Worm (Caenorhabditis elegans) whole organism, midembryonic: ENCODE measurements around the gene W08F4.10.

Source experiments
- T22C8.4 ChIP-seq: fragments of 200-800 bp; sonication (Bioruptor generic); IDR thresholded peaks from 2 replicates; pipeline ENCODE4 v1.3.6; 2022; ENCODE audit warnings: missing genetic modification characterization, missing compliant biosample characterization
- flt-1 ChIP-seq: fragments of 200-800 bp; sonication (Bioruptor generic); IDR thresholded peaks from 2 replicates; pipeline ENCODE4 v1.3.6; 2022; ENCODE audit warnings: missing genetic modification characterization, missing compliant biosample characterization
- med-1 ChIP-seq: sonication (generic microtip); optimal IDR thresholded peaks from 2 replicates; lab custom pipeline; 2017; ENCODE audit warnings: missing genetic modification characterization, mild to moderate bottlenecking, missing compliant biosample characterization, antibody characterized with exemption, missing genetic modification reagents; ENCODE audit not compliant: insufficient read depth
- ref-1 ChIP-seq: fragments of 200-800 bp; sonication (Bioruptor generic); conservative IDR thresholded peaks from 2 replicates; pipeline ENCODE4 v1.3.6; 2022; ENCODE audit warnings: missing genetic modification reagents, missing genetic modification characterization, missing compliant biosample characterization
- ztf-23 ChIP-seq: fragments of 200-800 bp; sonication (Bioruptor generic); IDR thresholded peaks from 2 replicates; pipeline ENCODE4 v1.3.6; 2022; ENCODE audit warnings: missing genetic modification reagents, missing genetic modification characterization, missing compliant biosample characterization
- ztf-29 ChIP-seq: fragments of 200-800 bp; sonication (Bioruptor generic); IDR thresholded peaks from 2 replicates; pipeline ENCODE4 v1.3.6; 2022; ENCODE audit warnings: missing genetic modification reagents, missing genetic modification characterization, missing compliant biosample characterization

DNA sequence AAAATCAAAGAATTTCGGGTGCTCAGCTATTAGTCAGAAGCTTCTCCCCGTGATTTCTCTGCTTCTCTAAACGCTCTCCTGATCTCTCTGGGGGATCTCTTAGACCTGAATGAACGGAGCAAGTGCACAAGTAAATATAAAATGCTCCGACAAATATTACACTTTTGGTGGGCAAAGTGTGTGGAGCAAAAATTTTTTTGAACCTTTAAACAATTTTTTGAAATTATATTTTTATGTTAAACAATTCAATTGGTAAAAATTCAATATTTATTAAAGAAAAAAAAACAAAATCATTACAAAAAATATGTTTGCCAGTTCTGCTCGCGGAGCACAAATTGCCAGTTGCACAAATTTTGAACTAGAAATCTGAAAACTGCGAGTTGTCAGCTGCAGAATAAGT, 48.5 kb upstream of the W08F4.10 start, which contains the start of gene K07E8.6:
- TF ChIP-seq flt-1 (GFP tag; lab: Robert Waterston, UW) (no peak), ztf-23 (GFP tag; lab: Robert Waterston, UW) (no peak), T22C8.4 (GFP tag; lab: Robert Waterston, UW) (no peak), ztf-29 (GFP tag; lab: Robert Waterston, UW) (no peak), med-1 (GFP tag; lab: Kevin White, UChicago) (no peak), ref-1 (GFP tag; lab: Robert Waterston, UW) (no peak)
